Fruit fly (Drosophila melanogaster) whole organism, wandering third instar larva: ENCODE results near the gene CG4313.

Experiments
- Abd-B ChIP-seq: fragments of >200 bp; optimal IDR thresholded peaks from 2 replicates; lab custom pipeline; 2017; ENCODE audit warnings: missing biosample characterization, missing genetic modification characterization
- CG9705 ChIP-seq: fragments of 200-800 bp; sonication (Bioruptor generic); optimal IDR thresholded peaks from 2 replicates; lab custom pipeline; 2018; ENCODE audit warnings: missing biosample characterization, mild to moderate bottlenecking, missing genetic modification characterization
- CrebA ChIP-seq: fragments of 200-800 bp; sonication (Bioruptor generic); optimal IDR thresholded peaks from 2 replicates; lab custom pipeline; 2016; ENCODE audit warnings: missing biosample characterization, mild to moderate bottlenecking, missing genetic modification characterization, borderline replicate concordance
- Dfd ChIP-seq: fragments of >200 bp; optimal IDR thresholded peaks from 2 replicates; lab custom pipeline; 2017; ENCODE audit warnings: missing biosample characterization, missing genetic modification characterization
- Dif ChIP-seq: fragments of 200-275, 200-300 bp; sonication (Bioruptor generic); optimal IDR thresholded peaks from 2 replicates; lab custom pipeline; 2018; ENCODE audit warnings: missing biosample characterization, missing genetic modification characterization; ENCODE audit not compliant: partially characterized antibody
- GATAd ChIP-seq: sonication (Bioruptor generic); optimal IDR thresholded peaks from 2 replicates; lab custom pipeline; 2016; ENCODE audit warnings: missing biosample characterization, missing genetic modification characterization
- HLH106 ChIP-seq: fragments of 200-800 bp; optimal IDR thresholded peaks from 3 replicates; lab custom pipeline; 2019; ENCODE audit warnings: missing biosample characterization, mild to moderate bottlenecking, missing genetic modification characterization, moderate library complexity
- Hnf4 ChIP-seq: fragments of 200-800 bp; sonication (Bioruptor generic); optimal IDR thresholded peaks from 2 replicates; lab custom pipeline; 2016; ENCODE audit warnings: missing biosample characterization, mild to moderate bottlenecking, missing genetic modification characterization
- Hr78 ChIP-seq: fragments of >200 bp; optimal IDR thresholded peaks from 2 replicates; lab custom pipeline; 2017; ENCODE audit warnings: missing biosample characterization, missing genetic modification characterization
- Hr83 ChIP-seq: fragments of 200-300 bp; sonication (Bioruptor generic); optimal IDR thresholded peaks from 2 replicates; lab custom pipeline; 2016; ENCODE audit warnings: missing biosample characterization, mild to moderate bottlenecking, missing genetic modification characterization, moderate library complexity; ENCODE audit not compliant: poor library complexity, severe bottlenecking
- Jra ChIP-seq: sonication (Bioruptor generic); optimal IDR thresholded peaks from 2 replicates; lab custom pipeline; 2016; ENCODE audit warnings: missing biosample characterization, missing genetic modification characterization
- Mio ChIP-seq: sonication (Bioruptor generic); optimal IDR thresholded peaks from 2 replicates; lab custom pipeline; 2016; ENCODE audit warnings: missing biosample characterization, missing genetic modification characterization
- N ChIP-seq: fragments of >200 bp; optimal IDR thresholded peaks from 2 replicates; lab custom pipeline; 2018; ENCODE audit warnings: missing biosample characterization, missing external identifiers, missing genetic modification characterization
- OdsH ChIP-seq: fragments of 200-800 bp; sonication (Bioruptor generic); optimal IDR thresholded peaks from 2 replicates; lab custom pipeline; 2016; ENCODE audit warnings: missing biosample characterization, mild to moderate bottlenecking, missing genetic modification characterization
- Rel ChIP-seq, 2 experiments: fragments of 200-800 bp; sonication (Bioruptor generic) in 1 of 2; optimal IDR thresholded peaks; 2 replicates in 1 of 2; 3 replicates in 1 of 2; lab custom pipeline; 2016 to 2019; ENCODE audit warnings: mild to moderate bottlenecking in 2 of 2, missing biosample characterization in 2 of 2, missing genetic modification characterization in 2 of 2, moderate library complexity in 1 of 2
- Sp1 ChIP-seq: fragments of 200-800 bp; sonication (Bioruptor generic); optimal IDR thresholded peaks from 3 replicates; lab custom pipeline; 2019; ENCODE audit warnings: missing biosample characterization, mild to moderate bottlenecking, missing genetic modification characterization, moderate library complexity
- br ChIP-seq: fragments of 200-800 bp; sonication (Bioruptor generic); optimal IDR thresholded peaks from 2 replicates; lab custom pipeline; 2016; ENCODE audit warnings: missing biosample characterization, missing genetic modification characterization
- brk ChIP-seq: fragments of 200-800 bp; sonication (Bioruptor generic); optimal IDR thresholded peaks from 2 replicates; lab custom pipeline; 2016; ENCODE audit warnings: missing biosample characterization, mild to moderate bottlenecking, missing genetic modification characterization
- dl ChIP-seq, 2 experiments: fragments of 175-275, 200-275 bp in 1 of 2; fragments of 200-275 bp in 1 of 2; sonication (Bioruptor generic); optimal IDR thresholded peaks; lab custom pipeline; 2018; ENCODE audit warnings: mild to moderate bottlenecking in 2 of 2, missing biosample characterization in 2 of 2, missing genetic modification characterization in 2 of 2, moderate library complexity in 2 of 2; ENCODE audit not compliant: partially characterized antibody in 2 of 2, insufficient read depth in 1 of 2
- dmrt93B ChIP-seq: fragments of 200-800 bp; sonication (Bioruptor generic); optimal IDR thresholded peaks from 2 replicates; lab custom pipeline; 2018; ENCODE audit warnings: missing biosample characterization, mild to moderate bottlenecking, missing genetic modification characterization
- ey ChIP-seq: fragments of 200-800 bp; sonication (Bioruptor generic); optimal IDR thresholded peaks from 2 replicates; lab custom pipeline; 2016; ENCODE audit warnings: missing biosample characterization, missing genetic modification characterization
- foxo ChIP-seq, 2 experiments: fragments of 200-800 bp; sonication (Bioruptor generic); optimal IDR thresholded peaks; 2 replicates in 1 of 2; 3 replicates in 1 of 2; lab custom pipeline; 2016 to 2017; ENCODE audit warnings: missing biosample characterization in 2 of 2, missing genetic modification characterization in 2 of 2
- fru ChIP-seq: fragments of 200-800 bp; sonication (Bioruptor generic); optimal IDR thresholded peaks from 3 replicates; lab custom pipeline; 2016; ENCODE audit warnings: missing biosample characterization, mild to moderate bottlenecking, missing genetic modification characterization
- h ChIP-seq: fragments of 200-800 bp; sonication (Bioruptor generic); optimal IDR thresholded peaks from 3 replicates; lab custom pipeline; 2016; ENCODE audit warnings: missing biosample characterization, mild to moderate bottlenecking, missing genetic modification characterization
- psq ChIP-seq: fragments of 200-800 bp; sonication (Bioruptor generic); optimal IDR thresholded peaks from 3 replicates; lab custom pipeline; 2017; ENCODE audit warnings: missing biosample characterization, mild to moderate bottlenecking, missing genetic modification characterization, moderate library complexity
- rgr ChIP-seq: fragments of 200-800 bp; sonication (Bioruptor generic); optimal IDR thresholded peaks from 3 replicates; lab custom pipeline; 2016; ENCODE audit warnings: missing biosample characterization, mild to moderate bottlenecking, missing genetic modification characterization
- sage ChIP-seq: fragments of 200-800 bp; sonication (Bioruptor generic); optimal IDR thresholded peaks from 2 replicates; lab custom pipeline; 2016; ENCODE audit warnings: missing biosample characterization, mild to moderate bottlenecking, missing genetic modification characterization
- sv ChIP-seq: fragments of 200-800 bp; sonication (Bioruptor generic); optimal IDR thresholded peaks from 3 replicates; lab custom pipeline; 2016; ENCODE audit warnings: missing biosample characterization, missing genetic modification characterization
- tai ChIP-seq: sonication (Bioruptor generic); optimal IDR thresholded peaks from 2 replicates; lab custom pipeline; 2016; ENCODE audit warnings: missing biosample characterization, missing genetic modification characterization
- woc ChIP-seq: sonication (Bioruptor generic); optimal IDR thresholded peaks from 2 replicates; lab custom pipeline; 2016; ENCODE audit warnings: missing biosample characterization, mild to moderate bottlenecking, missing genetic modification characterization

The CG4313 gene

DNA sequence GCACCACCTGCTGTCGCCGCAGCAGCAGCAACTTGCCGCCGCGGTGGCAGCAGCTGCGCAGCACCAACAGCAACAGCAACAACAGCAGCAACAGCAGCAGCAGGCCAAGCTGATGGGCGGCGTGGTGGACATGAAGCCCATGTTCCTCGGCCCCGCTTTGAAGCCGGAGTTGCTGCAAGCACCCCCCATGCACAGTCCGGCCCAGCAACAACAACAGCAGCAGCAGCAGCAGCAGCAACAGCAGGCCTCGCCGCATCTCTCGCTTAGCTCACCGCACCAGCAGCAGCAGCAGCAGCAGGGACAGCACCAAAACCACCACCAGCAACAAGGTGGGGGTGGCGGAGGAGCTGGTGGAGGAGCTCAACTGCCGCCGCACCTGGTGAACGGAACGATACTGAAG lies 40.6 kb upstream of the CG4313 start:
- TF ChIP-seq Dfd (GFP tag; lab: Kevin White, UChicago) (peak; percentile 78), rgr (GFP tag; lab: Kevin White, UChicago) (no peak)

DNA sequence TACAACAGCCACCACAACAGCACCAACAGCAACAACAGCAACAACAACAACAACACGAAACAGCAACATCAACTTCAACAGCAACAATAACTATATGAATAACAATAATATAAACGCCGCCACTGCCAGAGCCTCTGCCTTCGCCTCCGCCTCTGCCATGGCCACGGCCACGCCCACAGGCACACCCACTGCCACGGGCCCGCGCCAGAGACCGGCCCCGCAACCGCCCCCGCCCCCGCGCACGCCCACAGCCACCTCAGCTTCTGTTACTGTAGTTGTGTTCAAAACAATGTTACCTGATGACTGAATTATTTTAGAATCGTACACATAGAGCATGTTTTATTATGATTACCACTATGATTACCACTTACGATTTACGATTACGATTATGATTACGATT lies 37.6 kb upstream of the CG4313 start:
- peak; percentile 97 for TF ChIP-seq Dfd (GFP tag; lab: Kevin White, UChicago)
- no peak for TF ChIP-seq foxo (GFP tag; optimal IDR thresholded peaks at IDR 0.05; lab: Kevin White, UChicago)
- no peak for TF ChIP-seq Hr78 (GFP tag; lab: Kevin White, UChicago)

DNA sequence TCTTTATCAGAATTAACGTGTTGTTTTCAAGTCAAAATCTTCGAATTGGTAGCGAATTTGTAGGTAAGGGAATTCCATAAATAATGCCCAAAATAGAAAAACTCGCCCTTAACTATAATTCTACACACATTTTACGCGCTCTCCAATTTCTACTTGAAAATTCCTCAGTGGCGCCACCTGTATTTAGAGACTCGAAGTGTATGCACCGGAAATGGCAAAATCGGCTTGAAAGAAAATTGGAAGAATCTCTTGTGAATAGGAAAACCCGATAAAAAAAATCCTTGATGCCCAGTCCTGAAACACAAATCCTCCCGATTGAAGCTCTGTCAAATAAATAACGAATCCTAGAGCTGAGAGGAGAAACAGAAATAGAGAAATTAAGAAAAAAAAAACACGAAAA lies 35.8 kb upstream of the CG4313 start:
- TF ChIP-seq OdsH (GFP tag; lab: Kevin White, UChicago) (peak; percentile 15), psq (no peak), Sp1 (GFP tag; lab: Kevin White, UChicago) (peak; percentile 34), CG9705 (peak; percentile 66), tai (GFP tag; lab: Kevin White, UChicago) (no peak), Hr83 (peak; percentile 47), Dfd (GFP tag; lab: Kevin White, UChicago) (no peak), rgr (GFP tag; lab: Kevin White, UChicago) (peak; percentile 63), Rel (GFP tag; optimal IDR thresholded peaks at IDR 0.05; lab: Kevin White, UChicago) (no peak), Rel (tag; optimal IDR thresholded peaks at IDR 0.05; lab: Kevin White, UChicago) (peak; percentile 31), fru (GFP tag; lab: Kevin White, UChicago) (no peak), GATAd (no peak), dmrt93B (GFP tag; lab: Kevin White, UChicago) (peak; percentile 42), N (no peak), foxo (GFP tag; optimal IDR thresholded peaks at IDR 0.05; lab: Kevin White, UChicago) (peak in 1 of 2 experiments; percentile 33), HLH106 (peak; percentile 41), sv (GFP tag; lab: Kevin White, UChicago) (no peak), CrebA (GFP tag; lab: Kevin White, UChicago) (no peak), brk (GFP tag; lab: Kevin White, UChicago) (no peak), h (peak; percentile 11), Hr78 (GFP tag; lab: Kevin White, UChicago) (no peak), Mio (GFP tag; lab: Kevin White, UChicago) (no peak), Jra (GFP tag; lab: Kevin White, UChicago) (no peak), ey (GFP tag; lab: Kevin White, UChicago) (no peak), Abd-B (GFP tag; lab: Kevin White, UChicago) (no peak), sage (GFP tag; lab: Kevin White, UChicago) (no peak), br (GFP tag; lab: Kevin White, UChicago) (peak; percentile 23)

DNA sequence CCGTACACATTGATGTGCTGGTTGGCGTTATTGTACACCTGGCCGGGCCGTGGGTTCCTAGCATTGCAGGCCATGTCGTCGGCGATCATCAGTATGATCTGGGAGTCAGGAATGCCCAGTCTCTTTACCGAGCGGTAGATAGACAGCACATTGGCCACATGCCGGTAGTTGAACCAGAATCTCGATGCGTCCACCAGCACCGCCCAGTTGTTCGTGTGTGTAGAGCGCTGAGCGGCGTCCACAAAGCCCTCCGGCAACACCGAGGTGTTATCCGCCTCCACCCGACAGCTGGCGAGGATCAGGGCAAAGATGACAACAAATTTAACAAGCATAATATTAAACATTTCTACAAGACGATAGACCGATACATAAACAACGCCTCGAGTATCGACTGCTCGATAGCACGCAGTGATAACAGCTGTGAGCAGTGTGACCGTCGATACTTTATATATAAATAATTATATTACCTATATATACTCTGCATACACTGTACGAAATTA lies 32.7 kb upstream of the CG4313 start, which contains the start of gene PIG-K:
Gene PIG-K, minus strand, starts transcription at position 412 of the 500 bp plus-strand sequence.
- TF ChIP-seq ey (GFP tag; lab: Kevin White, UChicago): no peak
- no peak for TF ChIP-seq h

DNA sequence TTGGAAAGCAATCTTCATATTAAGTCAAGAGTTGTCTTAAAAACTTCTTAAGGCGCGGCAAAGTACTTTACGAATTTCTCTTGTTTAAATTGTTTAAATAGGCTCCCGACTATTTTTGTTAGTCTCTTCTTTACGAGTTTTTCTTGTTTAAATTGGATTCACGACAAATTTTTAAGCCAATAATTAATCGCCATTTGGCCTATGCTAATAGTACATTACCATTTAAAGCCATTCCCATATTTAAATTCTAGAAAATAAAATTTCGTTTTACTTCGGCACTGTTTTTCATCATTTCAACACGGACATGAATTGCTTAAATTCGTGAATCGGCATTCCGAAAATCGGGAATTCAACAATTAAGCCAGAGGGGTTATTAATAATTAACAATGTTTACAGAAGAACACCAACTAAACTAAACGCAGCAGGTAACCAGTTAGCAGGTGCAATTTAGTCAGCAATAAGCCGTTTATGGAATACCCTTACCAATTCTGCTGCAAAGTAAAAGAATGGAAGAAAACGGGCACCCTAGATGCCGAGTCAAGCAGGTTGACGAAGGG lies 32.1 kb upstream of the CG4313 start:
- TF ChIP-seq dmrt93B (GFP tag; lab: Kevin White, UChicago) (peak; percentile 50), Hnf4 (peak; percentile 51), Hr78 (GFP tag; lab: Kevin White, UChicago) (no peak), Jra (GFP tag; lab: Kevin White, UChicago) (no peak), br (GFP tag; lab: Kevin White, UChicago) (peak; percentile 57), woc (GFP tag; lab: Kevin White, UChicago) (peak; percentile 18), rgr (GFP tag; lab: Kevin White, UChicago) (peak; percentile 65), Hr83 (no peak), Dif (GFP tag; lab: Kevin White, UChicago) (no peak), ey (GFP tag; lab: Kevin White, UChicago) (peak; percentile 60), foxo (GFP tag; optimal IDR thresholded peaks at IDR 0.05; lab: Kevin White, UChicago) (peak in 1 of 2 experiments; percentile 72), sv (GFP tag; lab: Kevin White, UChicago) (peak; percentile 63), Sp1 (GFP tag; lab: Kevin White, UChicago) (peak; percentile 73), OdsH (GFP tag; lab: Kevin White, UChicago) (peak; percentile 33), psq (no peak), dl (GFP tag; optimal IDR thresholded peaks at IDR 0.05; lab: Kevin White, UChicago; ENCODE audit: insufficient read depth in 1 of 2, partially characterized antibody in 2 of 2) (no peak), CG9705 (peak; percentile 33), fru (GFP tag; lab: Kevin White, UChicago) (peak; percentile 62), h (peak; percentile 51), HLH106 (peak; percentile 69)
- TF ChIP-seq, all 38 proteins: peak for 14
